Worm (Caenorhabditis elegans): ENCODE data around the gene nfyb-1.
A peak's percentile ranks its signal among the peaks of the same experiment; 100 is the strongest.

Gene nfyb-1

ce11 chrII:470375-470774 lies 3.2 kb upstream of the nfyb-1 start, which contains the start of gene tomm-22 (continued):
- TF ChIP-seq sptf-2 (GFP tag; optimal IDR thresholded peaks at IDR 0.05), result no peak
- TF ChIP-seq ztf-26 (tag; optimal IDR thresholded peaks at IDR 0.05), result no peak
- no peak for TF ChIP-seq bed-2 (GFP tag; IDR thresholded peaks at IDR 0.05)

ce11 chrII:461297-461696 lies 5.9 kb downstream of the nfyb-1 start:
- TF ChIP-seq lsl-1 (GFP tag; optimal IDR thresholded peaks at IDR 0.05) (peak; percentile 24), ztf-25 (GFP tag; IDR thresholded peaks at IDR 0.05) (no peak)

ce11 chrII:460835-461234 lies 6.3 kb downstream of the nfyb-1 start, which contains the start of gene W10D9.3:
W10D9.3 (minus strand) TSS chrII:460935.
- TF ChIP-seq mcd-1 (GFP tag; IDR thresholded peaks at IDR 0.05), result no peak
- no peak for TF ChIP-seq Y95B8A.8 (GFP tag; IDR thresholded peaks at IDR 0.05)
- TF ChIP-seq aptf-3 (GFP tag; IDR thresholded peaks at IDR 0.05), result no peak
- TF ChIP-seq nhr-90 (tag; optimal IDR thresholded peaks at IDR 0.05), result no peak
- TF ChIP-seq athp-1 (tag; optimal IDR thresholded peaks at IDR 0.05), result no peak
- no peak for TF ChIP-seq rpc-1 (optimal IDR thresholded peaks at IDR 0.05)
- TF ChIP-seq rpc-1 (tag; optimal IDR thresholded peaks at IDR 0.05), result no peak
- TF ChIP-seq ztf-26 (tag; optimal IDR thresholded peaks at IDR 0.05), result no peak
- no peak for TF ChIP-seq attf-3 (GFP tag; conservative IDR thresholded peaks at IDR 0.05)
- TF ChIP-seq ets-4 (GFP tag; optimal IDR thresholded peaks at IDR 0.05), result no peak
- TF ChIP-seq F10E7.11 (tag; optimal IDR thresholded peaks at IDR 0.05), result no peak
- TF ChIP-seq F39B2.1 (GFP tag; IDR thresholded peaks at IDR 0.05), result no peak
- TF ChIP-seq cebp-1 (GFP tag; IDR thresholded peaks at IDR 0.05), result no peak
- TF ChIP-seq cebp-1 (tag; optimal IDR thresholded peaks at IDR 0.05), result no peak
- TF ChIP-seq tbp1 (GFP tag; optimal IDR thresholded peaks at IDR 0.05), result no peak
- no peak for TF ChIP-seq somi-1 (GFP tag; optimal IDR thresholded peaks at IDR 0.05)
- no peak for TF ChIP-seq fkh-3 (tag; optimal IDR thresholded peaks at IDR 0.05)
- TF ChIP-seq attf-5 (GFP tag; optimal IDR thresholded peaks at IDR 0.05), result no peak
- TF ChIP-seq chd-7 (tag; optimal IDR thresholded peaks at IDR 0.05), result no peak
- TF ChIP-seq aptf-2 (GFP tag; conservative IDR thresholded peaks at IDR 0.05), result no peak
- TF ChIP-seq him-1 (tag; optimal IDR thresholded peaks at IDR 0.05), result no peak
- TF ChIP-seq cebp-2 (GFP tag; IDR thresholded peaks at IDR 0.05), result no peak

DNA sequence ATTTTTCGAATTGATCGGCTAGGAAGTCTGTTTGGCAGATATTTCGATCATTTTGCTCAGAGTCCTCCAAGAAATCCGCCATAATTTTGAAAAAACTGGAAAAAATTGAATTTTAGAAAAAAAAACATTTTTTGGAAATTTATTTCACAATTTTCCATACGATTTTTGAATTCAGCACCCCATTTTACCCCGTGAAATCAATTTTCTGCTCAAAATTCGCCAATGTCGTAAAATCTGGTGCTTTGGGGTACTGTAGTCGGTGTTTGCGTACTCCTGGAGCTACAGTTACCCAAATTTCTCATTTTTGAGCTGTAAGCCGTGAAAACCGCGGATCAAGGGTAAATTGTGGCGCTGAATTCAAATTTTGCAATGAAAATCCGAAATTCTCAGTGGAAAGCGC lies 9.4 kb downstream of the nfyb-1 start, which contains the start of gene gvd-1:
gvd-1 (minus strand) TSS at position 101 of the 400 bp plus-strand sequence.
- TF ChIP-seq cebp-2 (GFP tag; IDR thresholded peaks at IDR 0.05) (no peak), ztf-26 (tag; optimal IDR thresholded peaks at IDR 0.05) (no peak), hlh-26 (GFP tag; conservative IDR thresholded peaks at IDR 0.05) (no peak), attf-5 (GFP tag; optimal IDR thresholded peaks at IDR 0.05) (no peak), B0336.3 (GFP tag; IDR thresholded peaks at IDR 0.05) (no peak), madf-8 (GFP tag; conservative IDR thresholded peaks at IDR 0.05) (no peak), ceh-40 (GFP tag; IDR thresholded peaks at IDR 0.05) (no peak), F52B5.7 (tag; optimal IDR thresholded peaks at IDR 0.05) (no peak)

- peak; percentile 0 for TF ChIP-seq lsl-1 (GFP tag; optimal IDR thresholded peaks at IDR 0.05)
- no peak for TF ChIP-seq F33H1.4 (GFP tag; IDR thresholded peaks at IDR 0.05)
- TF ChIP-seq F37B4.10 (GFP tag; IDR thresholded peaks at IDR 0.05), result no peak
- TF ChIP-seq ceh-100 (GFP tag; IDR thresholded peaks at IDR 0.05), result no peak
- no peak for TF ChIP-seq mcd-1 (GFP tag; IDR thresholded peaks at IDR 0.05)
These were observed 10.8 kb downstream of the nfyb-1 start for ce11 chrII:456371-456770.

Data from whole organism, young adult.